Fruit fly (Drosophila melanogaster): ENCODE measurements around the gene Gal.

The Gal gene

DNA sequence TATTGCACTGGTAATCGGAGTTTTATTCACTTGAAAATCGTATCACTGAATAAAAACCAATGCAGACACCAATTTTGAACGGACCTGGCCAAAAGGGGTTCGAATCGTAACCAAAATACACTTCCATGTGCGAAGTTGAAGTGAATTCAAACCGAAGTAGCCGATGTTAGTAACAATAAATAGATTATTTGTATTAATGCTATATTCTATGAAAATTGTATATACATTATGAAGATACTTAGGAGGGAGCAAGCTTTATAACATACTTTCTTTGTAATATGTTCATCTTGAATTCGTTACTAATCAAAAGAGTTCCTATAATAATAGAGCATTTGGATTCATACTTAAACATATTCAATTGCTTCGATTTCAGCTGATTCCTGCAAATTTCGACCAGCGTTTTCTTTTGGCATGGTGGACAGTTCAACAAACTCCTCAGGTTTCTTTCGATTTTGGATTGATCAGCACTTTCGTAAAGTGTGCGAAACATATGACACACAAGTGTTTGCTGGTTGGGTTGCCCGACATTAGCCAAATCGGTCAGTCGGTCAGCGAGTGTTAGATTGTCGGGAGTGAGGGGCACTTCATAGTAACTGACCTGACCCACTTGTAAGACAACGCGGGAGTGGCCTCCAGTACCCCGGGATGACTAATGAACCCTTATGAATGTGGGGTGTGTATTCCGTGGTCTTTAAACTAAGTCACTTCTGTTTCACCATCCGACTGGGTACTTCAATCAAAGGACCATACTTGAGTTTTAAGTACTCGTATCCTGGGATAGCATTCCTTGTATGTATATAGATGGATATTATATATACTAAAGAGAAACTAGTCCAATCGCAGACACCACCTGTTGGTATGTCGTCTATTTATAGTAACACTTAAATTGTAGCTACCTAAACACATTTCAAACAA, 38.7 kb downstream of the Gal start, which contains the start of the genes CG13992 and Ucp4C:
Gene CG13992 (minus strand): TSS at position 51 of the 915 bp plus-strand sequence.
Gene Ucp4C (plus strand): TSS at position 865 of the 915 bp plus-strand sequence.
- TF ChIP-seq CG6791 (GFP tag; IDR thresholded peaks at IDR 0.05; ENCODE audit: partially characterized antibody) (0 out of 3 replicates have a peak, but pooled peaks have one; percentile 16), maf-S (GFP tag; optimal IDR thresholded peaks at IDR 0.05) (no peak), pfk (GFP tag; optimal IDR thresholded peaks at IDR 0.05) (no peak), Kr (GFP tag; optimal IDR thresholded peaks at IDR 0.05) (no peak), pb (GFP tag; optimal IDR thresholded peaks at IDR 0.05) (no peak), twi (tag; optimal IDR thresholded peaks at IDR 0.05) (peak; percentile 73)

DNA sequence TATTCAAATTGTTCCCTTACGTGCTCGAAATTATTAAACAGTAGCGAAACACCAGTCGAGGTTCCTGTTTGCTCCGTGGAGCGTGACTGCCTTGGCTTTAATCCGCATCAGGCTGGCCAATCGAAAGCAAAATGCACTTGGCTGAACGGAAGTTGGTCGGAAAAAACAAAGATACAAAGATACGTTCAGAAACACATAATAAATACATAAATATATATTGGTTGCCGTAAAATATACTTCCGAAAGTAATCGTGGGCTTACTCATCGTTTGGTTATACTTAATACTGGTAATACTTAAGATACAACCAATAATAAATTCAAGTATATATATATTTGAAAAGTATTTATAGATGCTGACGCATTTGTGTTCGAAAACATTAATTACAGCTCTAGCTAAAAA, 41.8 kb downstream of the Gal start, which contains the start of gene psd:
Gene psd (minus strand): TSS at position 101 of the 400 bp plus-strand sequence.
- TF ChIP-seq lov (optimal IDR thresholded peaks at IDR 0.05): no peak
- 0 out of 3 replicates have a peak, but pooled peaks have one; percentile 26 for TF ChIP-seq lov (GFP tag; IDR thresholded peaks at IDR 0.05)
- TF ChIP-seq CG17361 (GFP tag; IDR thresholded peaks at IDR 0.05): no peak
- TF ChIP-seq bbx (GFP tag; IDR thresholded peaks at IDR 0.05; ENCODE audit: partially characterized antibody): no peak
- TF ChIP-seq Antp (GFP tag; optimal IDR thresholded peaks at IDR 0.05): no peak

DNA sequence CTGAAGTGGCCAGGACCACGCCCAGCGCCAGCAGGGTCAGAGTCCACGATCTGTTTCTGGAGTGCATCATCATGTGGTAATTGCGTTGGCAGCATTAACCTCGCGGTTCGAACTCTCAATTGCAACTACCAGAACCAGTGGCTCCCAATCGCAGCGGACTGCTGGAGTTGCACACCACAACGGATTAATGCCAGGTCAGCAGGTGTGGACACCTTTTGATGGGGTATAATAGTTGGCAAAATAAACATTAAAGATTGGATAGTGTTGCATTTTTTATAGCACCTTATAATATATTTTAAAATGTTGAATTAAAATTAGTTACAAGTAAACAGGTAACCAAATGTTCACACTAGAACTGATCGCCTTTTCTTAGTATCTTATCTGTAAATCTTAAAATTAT, 42.4 kb downstream of the Gal start:
- TF ChIP-seq sima (GFP tag; optimal IDR thresholded peaks at IDR 0.05) (no peak), sob (GFP tag; IDR thresholded peaks at IDR 0.05) (no peak), CG3281 (GFP tag; optimal IDR thresholded peaks at IDR 0.05) (no peak)

DNA sequence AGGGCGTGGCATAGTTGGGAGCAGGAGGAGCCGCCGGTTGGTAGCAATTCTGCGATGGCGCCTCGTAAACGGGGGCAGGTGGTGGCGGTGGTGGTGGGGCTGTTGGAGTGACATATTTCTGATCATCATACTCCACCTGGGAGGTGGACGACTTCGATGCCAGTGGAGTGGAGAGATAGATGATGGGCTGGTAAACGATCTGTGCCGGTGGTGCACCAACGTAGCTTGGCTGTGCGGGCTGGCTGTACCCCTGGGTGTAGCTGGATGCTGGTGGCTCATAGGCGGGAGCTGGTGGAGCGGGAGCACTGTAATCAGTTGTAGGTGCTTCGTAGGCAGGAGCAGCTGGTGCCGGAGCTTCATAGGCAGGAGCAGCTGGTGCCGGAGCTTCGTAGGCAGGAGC, 43.4 kb downstream of the Gal start:
- no peak for TF ChIP-seq Optix (GFP tag; IDR thresholded peaks at IDR 0.05)
- TF ChIP-seq sima (GFP tag; optimal IDR thresholded peaks at IDR 0.05): no peak
- TF ChIP-seq CG7556 (GFP tag; optimal IDR thresholded peaks at IDR 0.05): no peak
- TF ChIP-seq CG11085 (GFP tag; IDR thresholded peaks at IDR 0.05): no peak
- no peak for TF ChIP-seq lov (optimal IDR thresholded peaks at IDR 0.05)
- peak; percentile 21; the same call in 1 of the 3 replicates for TF ChIP-seq lov (GFP tag; IDR thresholded peaks at IDR 0.05)
- TF ChIP-seq Ets65A (GFP tag): peak; percentile 93
- peak; percentile 13 for TF ChIP-seq Med (GFP tag)

DNA sequence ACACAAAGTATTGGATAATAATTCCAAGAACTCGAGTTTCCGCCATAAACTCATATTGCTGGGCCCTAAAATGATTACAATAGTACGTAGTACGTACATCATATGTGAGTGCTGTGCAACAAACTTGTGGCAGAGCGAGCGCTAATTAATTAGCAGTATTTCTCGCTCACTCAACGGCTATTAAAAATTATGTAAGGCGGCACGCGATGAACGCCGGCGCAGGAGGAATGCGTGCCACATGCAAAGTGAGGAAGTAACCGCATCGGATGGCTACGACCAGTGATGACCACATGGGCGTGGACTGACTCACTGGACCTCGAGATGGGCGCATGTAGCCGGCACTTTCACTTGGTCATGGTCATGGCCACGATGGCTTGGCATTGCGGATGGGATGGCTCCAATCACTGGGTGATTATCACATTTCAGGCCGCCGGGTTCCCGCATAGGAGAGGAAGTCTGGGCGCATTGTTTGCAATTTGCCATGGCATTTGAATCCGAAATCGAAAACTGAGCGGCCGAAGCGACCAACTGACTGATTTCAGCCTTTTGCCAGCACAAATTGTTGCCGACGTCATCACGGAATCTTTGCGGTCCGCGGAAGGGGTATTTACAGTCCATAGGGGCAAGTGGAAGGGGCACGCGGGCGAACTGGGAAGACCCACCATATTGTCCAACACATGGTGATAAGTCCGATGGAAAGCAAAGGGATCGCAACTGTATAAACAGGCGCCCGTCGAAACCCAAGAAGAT, 45.3 kb downstream of the Gal start:
- TF ChIP-seq Dip3 (GFP tag; optimal IDR thresholded peaks at IDR 0.05): no peak
- no peak for TF ChIP-seq Doc3 (GFP tag; IDR thresholded peaks at IDR 0.05; ENCODE audit: partially characterized antibody)
- TF ChIP-seq vnd (GFP tag; IDR thresholded peaks at IDR 0.05; ENCODE audit: partially characterized antibody): no peak
- TF ChIP-seq Vsx1 (GFP tag; optimal IDR thresholded peaks at IDR 0.05): no peak
- TF ChIP-seq da (GFP tag; optimal IDR thresholded peaks at IDR 0.05): no peak
- TF ChIP-seq lola (GFP tag; optimal IDR thresholded peaks at IDR 0.05): no peak
- no peak for TF ChIP-seq CG17912 (GFP tag; optimal IDR thresholded peaks at IDR 0.05)
- TF ChIP-seq CG6683 (GFP tag; optimal IDR thresholded peaks at IDR 0.05): no peak
- no peak for TF ChIP-seq zf30C (GFP tag; optimal IDR thresholded peaks at IDR 0.05)
- no peak for TF ChIP-seq CG13287 (GFP tag; IDR thresholded peaks at IDR 0.05; ENCODE audit: partially characterized antibody)
- no peak for TF ChIP-seq HHEX (GFP tag; optimal IDR thresholded peaks at IDR 0.05)
- TF ChIP-seq Hr39 (optimal IDR thresholded peaks at IDR 0.05): no peak
- TF ChIP-seq stwl (tag; optimal IDR thresholded peaks at IDR 0.05): no peak
- TF ChIP-seq CG7372 (GFP tag; IDR thresholded peaks at IDR 0.05): no peak
- peak; percentile 3; the same call in 1 of the 2 replicates for TF ChIP-seq ap (GFP tag; IDR thresholded peaks at IDR 0.05)
- TF ChIP-seq sima (GFP tag; optimal IDR thresholded peaks at IDR 0.05): no peak
- TF ChIP-seq gcm (GFP tag; optimal IDR thresholded peaks at IDR 0.05): peak; percentile 24
- TF ChIP-seq Neu2 (GFP tag; optimal IDR thresholded peaks at IDR 0.05; ENCODE audit: borderline replicate concordance): no peak
- no peak for TF ChIP-seq CG3407 (GFP tag; optimal IDR thresholded peaks at IDR 0.05)
- no peak for TF ChIP-seq br (optimal IDR thresholded peaks at IDR 0.05)
- TF ChIP-seq danr (GFP tag; IDR thresholded peaks at IDR 0.05): no peak
- TF ChIP-seq CG4282 (GFP tag; optimal IDR thresholded peaks at IDR 0.05): no peak
- TF ChIP-seq Hand (GFP tag; optimal IDR thresholded peaks at IDR 0.05): no peak

All from whole organism, embryonic.